Fruit fly (Drosophila melanogaster) Kc167 (cell line): Measurements from ENCODE around the gene CG8907.

Experiments
- Myc ChIP-seq: fragments of >200 bp; optimal IDR thresholded peaks from 2 replicates; lab custom pipeline; 2017; ENCODE audit warnings: missing external identifiers
- Sin3A ChIP-seq: fragments of >200 bp; optimal IDR thresholded peaks from 2 replicates; lab custom pipeline; 2018; ENCODE audit warnings: missing external identifiers
- h ChIP-seq: fragments of >200 bp; optimal IDR thresholded peaks from 3 replicates; lab custom pipeline; 2018; ENCODE audit warnings: missing external identifiers
- insv ChIP-seq: fragments of >200 bp; optimal IDR thresholded peaks from 3 replicates; lab custom pipeline; 2018; ENCODE audit warnings: missing external identifiers
- psq ChIP-seq: fragments of >200 bp; optimal IDR thresholded peaks from 2 replicates; lab custom pipeline; 2017; ENCODE audit warnings: missing external identifiers
- ttk ChIP-seq: sonication (Bioruptor generic); optimal IDR thresholded peaks from 2 replicates; lab custom pipeline; 2017; ENCODE audit warnings: missing external identifiers

Gene CG8907

DNA sequence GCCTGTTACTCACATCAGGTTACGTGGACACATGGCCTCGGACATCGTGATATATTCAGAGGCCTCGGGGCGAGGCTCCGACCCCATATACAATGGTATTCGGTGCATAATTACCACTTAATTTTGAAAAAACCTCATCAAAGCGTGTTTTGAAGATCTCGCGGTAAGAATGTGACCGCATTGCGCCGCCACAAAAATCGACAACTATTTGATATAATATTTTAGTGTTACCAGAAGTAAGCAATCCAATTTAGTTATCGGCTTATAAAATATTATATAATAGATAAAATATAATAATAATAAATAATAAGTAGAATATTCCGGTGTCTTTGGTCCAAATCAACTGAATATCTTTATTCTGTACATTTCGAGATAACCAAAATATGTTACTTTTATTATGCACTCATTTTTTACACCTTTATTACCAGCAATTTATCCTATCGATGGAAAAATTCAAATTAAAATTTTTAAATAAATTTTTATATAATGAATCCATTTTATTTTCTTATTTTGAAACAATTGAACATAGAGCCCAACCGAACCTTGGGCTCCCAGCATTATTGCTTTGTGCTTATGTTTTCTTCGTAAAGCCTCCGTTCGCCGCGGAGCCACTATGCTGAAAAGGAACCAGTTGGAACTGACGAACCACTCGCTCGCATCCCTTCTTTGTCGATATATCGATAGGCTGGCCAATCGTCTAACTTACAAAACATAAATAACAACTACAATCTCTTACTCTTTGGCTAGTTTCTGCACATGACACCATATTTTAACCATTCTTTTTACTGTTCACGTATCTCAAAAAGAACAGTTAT, 32.1 kb downstream of the CG8907 start, which contains the start of the genes CG18213 and Trm7-32:
TSS of gene CG18213 (minus strand) at position 211 of the 815 bp plus-strand sequence.
TSS of gene Trm7-32 (plus strand) at position 690 of the 815 bp plus-strand sequence.
- TF ChIP-seq h (lab: Kevin White, UChicago), result no peak
- no peak for TF ChIP-seq ttk (lab: Kevin White, UChicago)
- TF ChIP-seq Sin3A (lab: Kevin White, UChicago), result no peak
- no peak for TF ChIP-seq psq
- TF ChIP-seq Myc (lab: Kevin White, UChicago), result no peak
- TF ChIP-seq insv, result no peak

DNA sequence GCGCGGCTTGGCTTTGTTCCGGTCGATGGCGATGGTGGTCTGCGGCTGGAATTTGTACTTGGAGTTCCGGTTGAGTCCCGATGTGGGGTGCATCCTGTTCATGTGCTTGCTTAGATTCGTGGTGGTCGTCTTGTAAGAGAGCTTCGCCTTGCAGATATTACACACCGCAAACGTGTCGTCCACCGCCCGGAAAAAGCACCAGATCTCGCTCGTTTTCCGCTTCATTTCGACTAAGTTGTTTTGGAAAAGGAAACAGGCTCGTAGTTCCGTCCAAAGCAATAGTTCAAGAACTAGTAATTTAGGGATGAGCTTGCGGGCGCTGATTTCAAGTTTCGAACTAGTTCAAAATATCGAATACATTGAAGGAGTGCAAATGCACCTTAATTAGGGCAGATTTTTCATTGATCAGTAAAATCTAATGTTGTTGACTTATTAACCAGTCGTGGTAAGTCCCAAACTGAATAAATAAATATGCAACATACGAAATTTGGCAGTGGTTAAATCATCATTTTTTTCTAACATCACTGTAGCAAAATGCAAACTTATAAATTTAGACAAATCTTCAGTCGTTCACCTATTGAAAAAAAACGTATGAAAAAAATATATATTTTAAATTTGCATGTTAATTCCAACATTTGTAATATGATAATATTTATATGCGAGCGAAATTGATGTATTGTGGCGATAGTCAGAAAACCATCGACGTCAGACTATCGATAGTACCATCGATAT, 34.9 kb downstream of the CG8907 start, which contains the start of the genes bdwf and Patr-1:
TSS of gene bdwf (minus strand) at position 299 of the 732 bp plus-strand sequence.
TSS of gene Patr-1 (plus strand) at position 727 of the 732 bp plus-strand sequence.
- no peak for TF ChIP-seq Myc (lab: Kevin White, UChicago)
- TF ChIP-seq Sin3A (lab: Kevin White, UChicago), result no peak
- TF ChIP-seq insv, result no peak
- no peak for TF ChIP-seq ttk (lab: Kevin White, UChicago)
- TF ChIP-seq psq, result no peak
- no peak for TF ChIP-seq h (lab: Kevin White, UChicago)

DNA sequence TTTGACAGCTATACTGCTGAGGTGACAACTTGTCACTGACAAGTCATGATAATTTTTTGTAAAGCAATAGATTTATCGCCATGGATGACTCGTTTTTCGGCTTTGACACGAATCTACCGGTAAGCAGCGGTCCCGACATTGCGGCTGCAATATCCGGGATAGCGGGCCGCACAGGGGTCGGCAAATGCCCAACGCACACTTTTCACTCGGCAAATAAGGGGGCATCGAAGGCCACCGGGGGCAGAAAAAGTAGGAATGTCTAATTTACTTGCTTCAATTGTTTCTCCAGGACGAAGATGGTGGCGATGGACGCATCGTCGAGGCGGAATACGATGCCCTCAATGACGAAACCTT, 35.5 kb downstream of the CG8907 start:
- TF ChIP-seq Myc (lab: Kevin White, UChicago), result no peak
- TF ChIP-seq h (lab: Kevin White, UChicago), result no peak
- no peak for TF ChIP-seq Sin3A (lab: Kevin White, UChicago)
- TF ChIP-seq insv, result no peak
- no peak for TF ChIP-seq psq
- no peak for TF ChIP-seq ttk (lab: Kevin White, UChicago)

DNA sequence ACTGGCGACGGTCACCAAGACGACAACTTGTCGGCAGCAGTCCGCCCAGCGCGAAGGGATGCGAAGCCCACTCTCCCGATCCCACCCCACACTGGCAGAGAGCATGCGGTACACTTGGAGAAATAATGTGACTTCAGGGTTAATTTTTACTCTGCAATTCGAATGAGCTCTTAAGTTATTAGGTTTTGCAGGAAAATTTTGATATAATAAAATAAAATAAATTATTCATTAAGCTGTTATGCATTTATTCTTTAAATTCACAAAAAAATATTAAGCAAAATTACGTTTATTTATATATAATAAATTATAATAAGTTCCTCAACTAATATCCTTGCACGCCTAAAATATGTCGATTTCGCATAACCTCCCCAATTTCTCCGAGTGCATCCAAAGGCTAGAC, 40.8 kb downstream of the CG8907 start:
- TF ChIP-seq Sin3A (lab: Kevin White, UChicago) (no peak), ttk (lab: Kevin White, UChicago) (no peak), Myc (lab: Kevin White, UChicago) (no peak), h (lab: Kevin White, UChicago) (no peak), psq (no peak), insv (no peak)

DNA sequence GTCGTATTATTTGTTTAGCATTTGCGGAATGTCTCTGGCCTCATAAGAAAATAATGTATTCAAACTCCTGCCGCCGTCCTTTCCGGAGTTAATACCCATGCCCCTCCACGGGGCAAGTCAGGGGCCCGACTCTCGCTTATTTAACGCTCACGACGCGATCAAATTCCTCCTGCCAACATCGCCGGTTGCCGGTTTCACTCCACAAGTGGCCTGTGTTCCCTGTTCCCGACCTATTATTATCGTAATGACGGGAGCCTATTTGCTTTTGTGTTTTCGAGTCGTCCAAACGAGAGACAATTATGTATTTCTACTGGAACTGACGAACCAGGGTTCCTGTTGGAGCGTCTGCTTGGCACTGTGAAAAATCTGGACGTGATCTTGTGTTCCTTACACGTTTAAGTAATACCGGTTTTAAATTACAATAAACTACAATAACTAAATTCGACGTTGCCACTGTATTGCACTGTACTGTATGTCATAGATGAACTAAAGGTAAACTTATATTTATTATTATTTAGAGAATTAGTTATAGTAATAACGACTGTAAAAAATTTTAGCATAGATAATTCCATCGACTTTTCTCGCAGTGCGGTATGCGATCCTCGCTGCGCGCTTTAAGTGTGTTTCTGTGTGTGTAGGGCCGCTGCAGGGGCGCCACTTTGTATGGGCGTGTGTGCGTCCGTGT, 44.5 kb downstream of the CG8907 start:
- TF ChIP-seq psq, result no peak
- no peak for TF ChIP-seq Myc (lab: Kevin White, UChicago)
- TF ChIP-seq insv, result no peak
- no peak for TF ChIP-seq ttk (lab: Kevin White, UChicago)
- no peak for TF ChIP-seq h (lab: Kevin White, UChicago)
- TF ChIP-seq Sin3A (lab: Kevin White, UChicago), result no peak

DNA sequence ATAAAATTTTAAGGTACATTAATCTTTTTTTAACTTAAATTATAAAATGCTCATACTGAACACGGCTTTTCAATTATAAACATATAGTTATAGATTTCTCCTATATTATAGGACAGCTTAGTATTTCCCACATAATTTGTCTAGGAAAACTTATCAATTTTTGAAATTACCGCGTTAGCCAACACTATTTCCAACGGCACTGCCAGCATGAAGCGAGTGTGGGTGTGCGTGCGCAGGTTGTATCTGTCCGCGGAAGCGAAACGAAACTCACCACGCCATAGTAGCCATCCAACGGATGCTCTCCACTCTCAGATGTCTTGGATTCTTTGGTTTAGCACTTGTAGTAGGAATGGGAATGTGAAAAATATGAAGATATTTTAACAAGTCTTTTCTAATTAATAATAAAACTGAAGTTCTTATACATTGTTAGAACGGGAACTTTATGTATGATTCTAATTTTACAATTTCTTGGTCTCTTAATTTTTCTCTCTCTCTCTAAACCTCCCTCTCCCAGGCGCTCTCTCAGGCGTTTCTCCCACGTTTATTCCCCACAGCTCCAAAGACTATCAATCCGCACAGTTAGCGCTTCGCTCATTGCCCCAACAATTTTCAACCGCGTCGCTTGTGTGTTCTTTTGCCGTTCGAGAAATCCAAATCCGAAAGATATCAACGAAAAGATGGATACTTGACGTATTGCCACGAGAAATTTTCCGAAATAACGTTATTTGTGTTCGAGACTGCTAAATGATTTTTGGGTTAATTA, 45.5 kb downstream of the CG8907 start, which contains the start of gene Dad:
TSS of gene Dad (plus strand) at position 593 of the 763 bp plus-strand sequence.
- TF ChIP-seq psq, result no peak
- TF ChIP-seq Sin3A (lab: Kevin White, UChicago), result no peak
- TF ChIP-seq h (lab: Kevin White, UChicago), result no peak
- no peak for TF ChIP-seq Myc (lab: Kevin White, UChicago)
- no peak for TF ChIP-seq insv
- no peak for TF ChIP-seq ttk (lab: Kevin White, UChicago)

DNA sequence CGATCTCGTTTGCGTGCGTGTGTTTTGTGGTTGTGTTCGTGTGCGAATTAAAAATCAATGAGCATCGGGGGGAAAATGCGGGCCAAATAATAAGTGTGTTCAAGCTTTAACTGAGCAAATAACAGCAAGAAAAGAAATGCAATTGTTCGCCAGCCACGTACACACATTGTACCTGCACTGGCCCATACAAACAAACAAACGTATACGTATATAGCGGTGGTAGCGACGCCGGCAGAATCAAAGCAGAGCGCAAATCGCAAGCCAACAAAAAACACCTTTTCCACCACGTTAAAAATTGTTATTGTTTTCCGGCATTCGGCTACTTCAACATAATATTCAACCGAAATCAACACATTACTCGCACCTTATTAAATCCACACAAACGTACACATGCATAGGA, 46.5 kb downstream of the CG8907 start:
- TF ChIP-seq psq, result no peak
- no peak for TF ChIP-seq h (lab: Kevin White, UChicago)
- no peak for TF ChIP-seq insv
- no peak for TF ChIP-seq ttk (lab: Kevin White, UChicago)
- TF ChIP-seq Myc (lab: Kevin White, UChicago), result no peak
- TF ChIP-seq Sin3A (lab: Kevin White, UChicago), result no peak

DNA sequence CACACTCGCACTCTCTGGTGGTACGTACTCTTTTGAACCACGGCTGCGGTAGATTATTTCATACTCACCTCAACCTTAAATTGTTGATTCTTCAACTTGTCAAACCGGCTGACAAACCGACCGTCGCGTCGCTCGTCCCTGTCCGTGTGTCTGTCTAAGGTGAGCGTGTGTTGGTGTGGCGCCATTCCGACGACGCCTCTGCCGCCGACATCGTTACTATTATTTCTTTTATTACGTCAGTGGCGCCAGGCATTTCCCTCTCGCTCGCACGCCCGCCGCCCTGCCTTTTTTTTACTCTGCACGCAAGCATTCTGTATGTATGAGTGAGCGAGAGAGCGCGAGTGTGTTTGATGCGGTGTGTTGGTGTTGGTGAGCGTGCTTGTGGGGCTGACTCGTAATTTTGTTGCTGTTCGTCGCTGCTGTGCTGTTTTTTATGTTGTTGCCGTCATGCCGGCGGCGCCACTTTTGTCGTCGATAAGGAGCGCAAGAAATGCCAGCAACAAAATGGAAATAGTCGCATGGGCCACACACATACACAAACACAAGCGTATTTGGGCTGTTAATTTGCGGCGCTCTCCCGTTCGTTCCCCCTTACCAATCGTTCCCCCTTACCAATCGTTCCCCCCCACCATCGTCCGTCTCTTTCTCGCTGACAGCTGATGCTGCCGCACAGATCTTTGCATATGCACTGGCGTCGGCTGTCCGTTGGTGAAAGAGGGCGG, 48.3 kb downstream of the CG8907 start:
- TF ChIP-seq insv (no peak), Sin3A (lab: Kevin White, UChicago) (no peak), h (lab: Kevin White, UChicago) (no peak), Myc (lab: Kevin White, UChicago) (no peak), ttk (lab: Kevin White, UChicago) (no peak), psq (no peak)

DNA sequence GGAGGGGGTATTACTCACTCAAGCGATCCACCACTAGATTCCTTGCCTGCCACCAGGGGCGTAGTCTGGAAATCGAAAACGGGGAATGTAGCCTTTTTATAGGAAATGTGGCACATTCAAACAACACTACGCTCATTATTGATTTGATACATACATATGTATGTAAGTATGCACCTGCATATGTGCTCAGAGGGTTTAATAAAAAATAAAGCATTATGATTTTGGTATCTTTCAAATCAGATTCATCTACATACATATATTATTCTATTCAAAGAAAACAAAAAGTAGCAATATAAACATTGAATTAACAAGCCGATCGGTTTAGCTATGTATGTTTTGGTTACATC, 48.8 kb downstream of the CG8907 start:
- no peak for TF ChIP-seq Myc (lab: Kevin White, UChicago)
- TF ChIP-seq ttk (lab: Kevin White, UChicago), result no peak
- no peak for TF ChIP-seq psq
- TF ChIP-seq Sin3A (lab: Kevin White, UChicago), result no peak
- TF ChIP-seq insv, result no peak
- TF ChIP-seq h (lab: Kevin White, UChicago), result no peak

DNA sequence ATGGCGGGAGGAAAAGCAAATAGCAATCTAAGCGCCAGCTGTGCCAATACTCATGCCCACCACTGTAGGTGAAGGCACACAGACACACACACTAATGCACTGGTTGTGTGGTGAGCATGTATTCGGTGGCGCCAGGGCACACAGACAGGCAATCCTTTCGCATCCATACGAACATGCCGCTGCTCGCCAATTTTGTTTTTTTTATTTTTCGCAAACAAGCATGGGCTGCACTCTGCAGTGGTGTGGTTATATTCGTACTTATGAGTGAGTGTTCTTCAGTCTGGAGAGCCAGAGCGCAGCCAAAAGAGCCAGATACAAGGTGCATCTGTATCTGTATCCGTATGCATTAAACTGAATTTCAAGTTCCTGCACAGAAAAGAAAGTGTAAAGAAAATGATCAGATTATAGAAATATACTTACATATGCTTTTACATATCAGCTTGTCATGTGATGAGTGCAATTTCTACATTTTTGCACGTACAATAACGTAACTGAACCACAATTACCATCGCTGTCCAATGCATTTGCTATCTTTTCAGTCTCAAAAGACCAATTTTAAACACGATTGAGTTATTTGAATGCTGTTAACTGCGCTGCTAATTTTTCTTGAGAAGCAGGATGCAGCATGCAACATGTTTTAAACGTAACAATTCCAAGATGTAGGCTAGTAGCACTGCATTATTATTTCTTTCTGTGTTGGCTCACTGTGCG, 51.2 kb downstream of the CG8907 start:
- TF ChIP-seq Myc (lab: Kevin White, UChicago) (no peak), insv (no peak), Sin3A (lab: Kevin White, UChicago) (no peak), h (lab: Kevin White, UChicago) (no peak), psq (no peak), ttk (lab: Kevin White, UChicago) (no peak)
